Worm (Caenorhabditis elegans): Measurements from ENCODE around the gene unc-34.

Gene unc-34

DNA sequence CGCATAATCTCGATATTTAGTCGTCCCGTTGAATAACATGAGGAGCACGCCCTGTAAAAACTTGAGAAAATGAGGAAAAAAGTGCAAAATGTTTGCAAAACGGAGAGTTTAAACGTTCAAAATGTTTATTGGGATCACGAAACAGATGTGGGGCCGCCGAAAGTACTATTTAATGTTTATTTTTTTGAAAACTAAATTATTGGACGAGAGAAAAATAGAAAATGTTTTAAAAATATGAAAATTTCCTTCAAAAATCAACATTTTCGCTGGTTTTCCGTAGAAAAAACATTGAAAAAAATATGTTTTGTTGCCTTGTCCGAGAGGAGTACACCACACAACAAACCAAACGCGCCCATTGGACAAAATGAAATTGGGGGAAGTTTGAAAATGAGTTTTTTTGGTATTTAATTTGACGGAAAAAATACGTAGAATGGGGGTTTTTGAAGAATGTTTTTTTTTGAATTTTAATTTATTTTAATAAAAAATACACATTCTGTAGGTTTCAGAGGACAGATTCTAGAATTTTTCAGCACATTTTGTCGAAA, 17.7 kb upstream of the unc-34 start, which contains the start of gene sqv-6:
Gene sqv-6 (minus strand): TSS at position 51 of the 545 bp plus-strand sequence.
- no peak for TF ChIP-seq sea-2 (GFP tag; optimal IDR thresholded peaks at IDR 0.05)
- TF ChIP-seq pha-4 (tag; optimal IDR thresholded peaks at IDR 0.05): peak; percentile 71
- no peak for TF ChIP-seq nhr-11 (tag; optimal IDR thresholded peaks at IDR 0.05)
- TF ChIP-seq ceh-16 (tag; optimal IDR thresholded peaks at IDR 0.05): no peak
- TF ChIP-seq skn-1 (tag; optimal IDR thresholded peaks at IDR 0.05): no peak
- no peak for TF ChIP-seq elt-1 (tag; optimal IDR thresholded peaks at IDR 0.05)
- no peak for TF ChIP-seq fkh-10 (GFP tag; optimal IDR thresholded peaks at IDR 0.05)
- TF ChIP-seq nfya-1 (tag; optimal IDR thresholded peaks at IDR 0.05; ENCODE audit: insufficient read depth): peak; percentile 91
- TF ChIP-seq nhr-77 (tag; optimal IDR thresholded peaks at IDR 0.05): no peak
- peak; percentile 50 for TF ChIP-seq egl-5 (tag; optimal IDR thresholded peaks at IDR 0.05)
- no peak for TF ChIP-seq lsy-12 (tag; optimal IDR thresholded peaks at IDR 0.05)
- TF ChIP-seq lin-15B (tag; optimal IDR thresholded peaks at IDR 0.05): peak; percentile 53
- TF ChIP-seq nhr-23 (tag; optimal IDR thresholded peaks at IDR 0.05): peak; percentile 41
- TF ChIP-seq ztf-11 (tag; optimal IDR thresholded peaks at IDR 0.05): no peak
- no peak for TF ChIP-seq ama-1 (optimal IDR thresholded peaks at IDR 0.05)
- TF ChIP-seq ZK546.5 (tag; optimal IDR thresholded peaks at IDR 0.05): no peak
- TF ChIP-seq hmg-11 (tag; optimal IDR thresholded peaks at IDR 0.05): peak; percentile 49
- TF ChIP-seq lin-39 (tag; optimal IDR thresholded peaks at IDR 0.05): peak; percentile 49

DNA sequence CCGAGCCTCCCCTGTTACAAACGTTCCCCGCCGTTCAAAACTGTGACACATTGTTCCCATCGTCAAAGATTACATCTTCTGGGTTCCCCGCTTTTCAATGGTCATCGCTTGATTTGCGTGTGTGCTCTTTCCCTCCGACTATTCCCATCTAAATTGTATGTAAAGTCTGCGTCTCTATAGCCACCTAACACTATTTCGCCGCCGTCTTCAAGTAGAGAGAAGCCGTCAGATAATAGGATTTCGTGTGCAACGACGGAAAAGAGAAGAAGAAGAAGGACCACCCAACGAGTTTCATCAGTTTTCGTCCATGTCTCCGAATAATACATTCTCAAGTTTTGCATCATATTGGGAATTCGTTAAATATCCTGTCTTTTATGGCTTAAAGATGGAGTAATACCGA, 16.3 kb upstream of the unc-34 start:
- peak; percentile 49 for TF ChIP-seq hmg-11 (tag; optimal IDR thresholded peaks at IDR 0.05)
- peak; percentile 21 for TF ChIP-seq lin-39 (tag; optimal IDR thresholded peaks at IDR 0.05)
- peak; percentile 55 for TF ChIP-seq ceh-9 (tag; optimal IDR thresholded peaks at IDR 0.05)
- TF ChIP-seq elt-1 (tag; optimal IDR thresholded peaks at IDR 0.05): no peak
- no peak for TF ChIP-seq tbx-2 (tag; optimal IDR thresholded peaks at IDR 0.05)
- TF ChIP-seq elt-3 (tag; optimal IDR thresholded peaks at IDR 0.05): no peak
- TF ChIP-seq zag-1 (tag; optimal IDR thresholded peaks at IDR 0.05): no peak
- no peak for TF ChIP-seq eor-1 (tag; optimal IDR thresholded peaks at IDR 0.05)
- TF ChIP-seq nhr-11 (tag; optimal IDR thresholded peaks at IDR 0.05): no peak
- TF ChIP-seq ceh-82 (tag; optimal IDR thresholded peaks at IDR 0.05): no peak
- TF ChIP-seq fkh-10 (GFP tag; optimal IDR thresholded peaks at IDR 0.05): peak; percentile 91
- no peak for TF ChIP-seq nhr-23 (tag; optimal IDR thresholded peaks at IDR 0.05)
- TF ChIP-seq lin-15B (tag; optimal IDR thresholded peaks at IDR 0.05): no peak
- peak; percentile 52 for TF ChIP-seq nfya-1 (tag; optimal IDR thresholded peaks at IDR 0.05; ENCODE audit: insufficient read depth)
- no peak for TF ChIP-seq unc-62 (GFP tag; optimal IDR thresholded peaks at IDR 0.05)
- TF ChIP-seq nhr-25 (tag; optimal IDR thresholded peaks at IDR 0.05): no peak

DNA sequence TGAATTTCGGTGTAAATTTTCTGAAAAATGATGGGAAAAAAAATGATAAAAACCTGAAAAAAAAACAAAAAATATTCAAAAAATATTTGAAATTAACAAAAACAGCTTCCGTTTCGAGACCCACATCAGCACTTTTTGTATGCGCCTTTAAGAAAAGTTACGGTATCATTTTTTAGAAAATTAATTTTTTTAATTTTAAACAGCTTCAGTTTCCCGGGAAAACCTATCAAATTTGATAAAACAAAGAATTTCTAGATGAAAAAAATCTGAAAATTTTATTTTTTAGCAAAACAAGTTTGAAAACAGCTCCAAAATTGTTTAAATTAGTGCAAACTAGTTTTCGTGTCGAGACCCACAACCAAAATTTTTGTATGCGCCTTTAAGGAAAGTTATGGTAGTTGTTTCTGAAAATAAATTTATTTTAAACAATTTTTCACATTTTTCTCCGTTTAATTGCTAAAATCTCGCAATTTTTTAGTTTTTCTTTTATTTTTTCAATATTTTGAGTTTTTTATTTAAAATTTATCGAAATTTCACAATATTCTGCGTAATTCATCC, 13.4 kb upstream of the unc-34 start:
- TF ChIP-seq nhr-237 (tag; optimal IDR thresholded peaks at IDR 0.05) (no peak), fkh-10 (GFP tag; optimal IDR thresholded peaks at IDR 0.05) (no peak), nhr-25 (tag; optimal IDR thresholded peaks at IDR 0.05) (no peak)

DNA sequence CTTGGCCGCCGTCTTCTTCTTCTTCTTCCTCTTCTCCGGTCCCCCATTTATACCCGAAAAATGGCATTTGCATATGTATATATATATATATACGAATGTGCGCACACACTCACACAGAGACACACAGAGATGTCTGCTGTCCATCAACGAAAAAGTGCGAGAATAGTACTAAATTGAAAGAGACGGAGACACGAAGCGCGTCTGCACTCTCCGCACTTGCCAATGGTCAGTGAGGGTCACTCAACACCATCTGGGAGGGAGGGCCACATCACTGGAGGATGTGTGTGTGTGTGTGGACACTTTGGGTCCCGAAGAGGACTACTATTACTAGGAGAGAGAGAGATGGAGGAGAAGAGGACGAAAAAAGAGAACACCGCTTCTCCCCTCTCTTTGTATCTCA, 7.3 kb upstream of the unc-34 start:
- TF ChIP-seq nfya-1 (tag; optimal IDR thresholded peaks at IDR 0.05; ENCODE audit: insufficient read depth) (peak; percentile 86), nhr-23 (tag; optimal IDR thresholded peaks at IDR 0.05) (peak; percentile 28), lin-39 (tag; optimal IDR thresholded peaks at IDR 0.05) (peak; percentile 87), ceh-82 (tag; optimal IDR thresholded peaks at IDR 0.05) (no peak), sea-2 (GFP tag; optimal IDR thresholded peaks at IDR 0.05) (no peak), daf-12 (tag; optimal IDR thresholded peaks at IDR 0.05) (no peak), nhr-28 (tag; optimal IDR thresholded peaks at IDR 0.05) (no peak), mml-1 (tag; optimal IDR thresholded peaks at IDR 0.05) (no peak), pqm-1 (tag; optimal IDR thresholded peaks at IDR 0.05) (no peak), nhr-67 (tag; optimal IDR thresholded peaks at IDR 0.05) (no peak), elt-1 (tag; optimal IDR thresholded peaks at IDR 0.05) (no peak), mdl-1 (tag; optimal IDR thresholded peaks at IDR 0.05) (no peak), nhr-76 (tag; optimal IDR thresholded peaks at IDR 0.05) (no peak), tbx-2 (tag; optimal IDR thresholded peaks at IDR 0.05) (peak; percentile 11), nhr-25 (tag; optimal IDR thresholded peaks at IDR 0.05) (peak; percentile 46), R02D3.7 (tag; optimal IDR thresholded peaks at IDR 0.05) (no peak), lsy-12 (tag; optimal IDR thresholded peaks at IDR 0.05) (peak; percentile 45), unc-39 (tag; optimal IDR thresholded peaks at IDR 0.05) (no peak), ceh-16 (tag; optimal IDR thresholded peaks at IDR 0.05) (no peak), ztf-11 (tag; optimal IDR thresholded peaks at IDR 0.05) (no peak), elt-2 (tag; optimal IDR thresholded peaks at IDR 0.05) (no peak), nhr-43 (tag; optimal IDR thresholded peaks at IDR 0.05; ENCODE audit: poor library complexity, severe bottlenecking) (no peak), snpc-4 (tag; optimal IDR thresholded peaks at IDR 0.05) (peak; percentile 54), fkh-2 (tag; optimal IDR thresholded peaks at IDR 0.05) (no peak), ama-1 (optimal IDR thresholded peaks at IDR 0.05) (no peak), skn-1 (tag; optimal IDR thresholded peaks at IDR 0.05) (no peak), fkh-10 (GFP tag; optimal IDR thresholded peaks at IDR 0.05) (peak; percentile 17), fos-1 (tag; optimal IDR thresholded peaks at IDR 0.05) (no peak), lin-15B (tag; optimal IDR thresholded peaks at IDR 0.05) (peak; percentile 57), nhr-77 (tag; optimal IDR thresholded peaks at IDR 0.05) (no peak), pha-4 (tag; optimal IDR thresholded peaks at IDR 0.05) (peak; percentile 63), egl-27 (tag; optimal IDR thresholded peaks at IDR 0.05) (no peak), nhr-11 (tag; optimal IDR thresholded peaks at IDR 0.05) (no peak), aly-2 (tag; optimal IDR thresholded peaks at IDR 0.05) (no peak)

Data from whole organism, L3 larva.